Fruit fly (Drosophila melanogaster) whole organism, adult: ENCODE results near the gene CG9328.
A peak's percentile ranks its signal among the peaks of the same experiment; 100 is the strongest.

Source experiments
- CG11617 ChIP-seq: fragments of 200-800 bp; sonication (Bioruptor generic); optimal IDR thresholded peaks from 2 replicates; lab custom pipeline; 2017; ENCODE audit warnings: mild to moderate bottlenecking, missing biosample characterization, missing genetic modification reagents, missing genetic modification characterization
- CG12768 ChIP-seq: fragments of 200-800 bp; sonication (Bioruptor generic); optimal IDR thresholded peaks from 2 replicates; lab custom pipeline; 2017; ENCODE audit warnings: missing biosample characterization, missing genetic modification characterization, mild to moderate bottlenecking, moderate library complexity, missing genetic modification reagents
- CG14711 ChIP-seq: fragments of 200-800 bp; sonication (Bioruptor generic); optimal IDR thresholded peaks from 2 replicates; lab custom pipeline; 2018; ENCODE audit warnings: missing biosample characterization, mild to moderate bottlenecking, missing genetic modification characterization, moderate library complexity
- CG1620 ChIP-seq: fragments of 200-800 bp; sonication (Bioruptor generic); optimal IDR thresholded peaks from 2 replicates; lab custom pipeline; 2016; ENCODE audit warnings: missing biosample characterization, missing genetic modification characterization
- CG33017 ChIP-seq: fragments of 200-800 bp; sonication (Bioruptor generic); optimal IDR thresholded peaks from 2 replicates; lab custom pipeline; 2018; ENCODE audit warnings: missing biosample characterization, mild to moderate bottlenecking, missing genetic modification characterization, moderate library complexity
- CG5204 ChIP-seq: fragments of 200-800 bp; sonication (Bioruptor generic); optimal IDR thresholded peaks from 2 replicates; lab custom pipeline; 2016; ENCODE audit warnings: missing biosample characterization, missing genetic modification characterization
- CG7045 ChIP-seq: fragments of 200-800 bp; sonication (Bioruptor generic); optimal IDR thresholded peaks from 2 replicates; lab custom pipeline; 2017; ENCODE audit warnings: missing biosample characterization, mild to moderate bottlenecking, missing genetic modification characterization
- CG7101 ChIP-seq: fragments of 200-800 bp; sonication (Bioruptor generic); optimal IDR thresholded peaks from 2 replicates; lab custom pipeline; 2018; ENCODE audit warnings: missing biosample characterization, mild to moderate bottlenecking, missing genetic modification characterization, moderate library complexity
- Clk ChIP-seq: fragments of 200-800 bp; sonication (Bioruptor generic); optimal IDR thresholded peaks from 2 replicates; lab custom pipeline; 2017; ENCODE audit warnings: missing biosample characterization, missing genetic modification characterization
- Crg-1 ChIP-seq: fragments of 200-800 bp; sonication (Bioruptor generic); optimal IDR thresholded peaks from 2 replicates; lab custom pipeline; 2016; ENCODE audit warnings: missing biosample characterization, missing genetic modification characterization
- Hr96 ChIP-seq: fragments of 200-800 bp; sonication (Bioruptor generic); optimal IDR thresholded peaks from 2 replicates; lab custom pipeline; 2016; ENCODE audit warnings: missing biosample characterization, missing genetic modification characterization
- Mnt ChIP-seq: fragments of 200-800 bp; sonication (Bioruptor generic); optimal IDR thresholded peaks from 2 replicates; lab custom pipeline; 2016; ENCODE audit warnings: missing biosample characterization, mild to moderate bottlenecking, missing genetic modification characterization
- bab1 ChIP-seq: fragments of 200-800 bp; sonication (Bioruptor generic); optimal IDR thresholded peaks from 3 replicates; lab custom pipeline; 2019; ENCODE audit warnings: missing biosample characterization, mild to moderate bottlenecking, missing genetic modification characterization, moderate library complexity
- cic ChIP-seq: fragments of 200-800 bp; sonication (Bioruptor generic); optimal IDR thresholded peaks from 2 replicates; lab custom pipeline; 2017; ENCODE audit warnings: missing biosample characterization, mild to moderate bottlenecking, missing genetic modification characterization, moderate library complexity
- cnc ChIP-seq, 2 experiments: fragments of >200 bp; optimal IDR thresholded peaks; 2 replicates each; lab custom pipeline; 2017
- kay ChIP-seq: fragments of 200-800 bp; sonication (Bioruptor generic); peaks from one replicate; lab custom pipeline; 2016; ENCODE audit warnings: missing biosample characterization, missing genetic modification characterization, borderline replicate concordance
- ovo ChIP-seq: fragments of 200-800 bp; sonication (Bioruptor generic); optimal IDR thresholded peaks from 2 replicates; lab custom pipeline; 2016; ENCODE audit warnings: missing biosample characterization, missing genetic modification characterization
- pad ChIP-seq: fragments of 200-800 bp; sonication (Bioruptor generic); optimal IDR thresholded peaks from 3 replicates; lab custom pipeline; 2017; ENCODE audit warnings: missing biosample characterization, missing genetic modification characterization, mild to moderate bottlenecking, moderate library complexity, missing genetic modification reagents
- tj ChIP-seq: fragments of 200-800 bp; sonication (Bioruptor generic); optimal IDR thresholded peaks from 3 replicates; lab custom pipeline; 2017; ENCODE audit warnings: missing biosample characterization, mild to moderate bottlenecking, missing genetic modification characterization, moderate library complexity
- toe ChIP-seq: fragments of 200-800 bp; sonication (Bioruptor generic); optimal IDR thresholded peaks from 2 replicates; lab custom pipeline; 2016; ENCODE audit warnings: missing biosample characterization, missing genetic modification characterization

Gene CG9328

dm6 chr2L:20829755-20830396 is 32.4 kb downstream of the CG9328 start:
- TF ChIP-seq Clk (GFP tag; lab: Kevin White, UChicago) (no peak), Hr96 (GFP tag; lab: Kevin White, UChicago) (no peak), cic (GFP tag; lab: Kevin White, UChicago) (peak; percentile 24), ovo (GFP tag; lab: Kevin White, UChicago) (peak; percentile 9), cnc (optimal IDR thresholded peaks at IDR 0.05; lab: Kevin White, UChicago) (no peak), Crg-1 (GFP tag; lab: Kevin White, UChicago) (no peak), kay (GFP tag; lab: Kevin White, UChicago) (no peak), CG7045 (GFP tag; lab: Kevin White, UChicago) (no peak), Mnt (peak; percentile 7), CG11617 (peak; percentile 21), CG1620 (GFP tag; lab: Kevin White, UChicago) (no peak), toe (GFP tag; lab: Kevin White, UChicago) (no peak), CG33017 (peak; percentile 16), tj (GFP tag; lab: Kevin White, UChicago) (peak; percentile 45), CG5204 (no peak), CG12768 (GFP tag; lab: Kevin White, UChicago) (no peak), CG7101 (peak; percentile 22), bab1 (GFP tag; lab: Kevin White, UChicago) (peak; percentile 0), pad (GFP tag; lab: Kevin White, UChicago) (peak; percentile 0), CG14711 (tag; lab: Kevin White, UChicago) (peak; percentile 93)

- TF ChIP-seq CG7045 (GFP tag; lab: Kevin White, UChicago) = no peak
- TF ChIP-seq CG11617 = no peak
- TF ChIP-seq CG33017 = peak; percentile 25
- no peak for TF ChIP-seq cnc (optimal IDR thresholded peaks at IDR 0.05; lab: Kevin White, UChicago)
- TF ChIP-seq CG12768 (GFP tag; lab: Kevin White, UChicago) = no peak
- peak; percentile 72 for TF ChIP-seq bab1 (GFP tag; lab: Kevin White, UChicago)
- no peak for TF ChIP-seq Crg-1 (GFP tag; lab: Kevin White, UChicago)
- TF ChIP-seq CG5204 = no peak
- TF ChIP-seq ovo (GFP tag; lab: Kevin White, UChicago) = no peak
- no peak for TF ChIP-seq toe (GFP tag; lab: Kevin White, UChicago)
- TF ChIP-seq Clk (GFP tag; lab: Kevin White, UChicago) = no peak
- peak; percentile 1 for TF ChIP-seq tj (GFP tag; lab: Kevin White, UChicago)
- no peak for TF ChIP-seq kay (GFP tag; lab: Kevin White, UChicago)
- peak; percentile 4 for TF ChIP-seq CG1620 (GFP tag; lab: Kevin White, UChicago)
- no peak for TF ChIP-seq pad (GFP tag; lab: Kevin White, UChicago)
- no peak for TF ChIP-seq CG14711 (tag; lab: Kevin White, UChicago)
- peak; percentile 55 for TF ChIP-seq cic (GFP tag; lab: Kevin White, UChicago)
- peak; percentile 35 for TF ChIP-seq Mnt
- no peak for TF ChIP-seq CG7101
- TF ChIP-seq Hr96 (GFP tag; lab: Kevin White, UChicago) = no peak
These were observed 33.5 kb downstream of the CG9328 start, which contains the start of gene CG31674 for dm6 chr2L:20831060-20831459. TSS of gene CG31674 (plus strand) at chr2L:20831262.

DNA sequence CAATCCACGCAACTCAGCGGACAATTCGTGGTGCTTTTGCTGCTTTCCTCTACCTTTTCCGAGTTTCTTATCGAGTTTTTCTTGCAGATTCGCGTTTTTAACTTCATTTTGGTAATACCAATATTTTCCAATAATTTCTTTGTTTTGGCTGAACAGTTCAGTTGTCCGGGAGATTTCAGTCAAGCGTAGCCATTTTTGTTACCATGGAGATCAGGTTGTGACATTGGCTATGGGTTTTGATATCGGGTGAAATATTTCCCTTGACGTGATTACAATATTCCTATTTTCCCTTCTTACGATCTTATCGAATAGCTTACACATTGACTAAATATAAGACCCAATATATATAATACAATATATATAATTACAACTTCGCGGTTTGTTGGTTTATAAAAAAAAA is 38.0 kb downstream of the CG9328 start, which contains the start of gene Oseg5:
TSS of gene Oseg5 (minus strand) at position 340 of the 400 bp plus-strand sequence.
- no peak for TF ChIP-seq Clk (GFP tag; lab: Kevin White, UChicago)
- TF ChIP-seq Mnt = no peak
- no peak for TF ChIP-seq CG12768 (GFP tag; lab: Kevin White, UChicago)
- no peak for TF ChIP-seq CG33017
- no peak for TF ChIP-seq toe (GFP tag; lab: Kevin White, UChicago)

dm6 chr2L:20837885-20838284 is 40.4 kb downstream of the CG9328 start, which contains the start of gene Spn38F:
TSS of gene Spn38F (minus strand) at chr2L:20837985.
- TF ChIP-seq toe (GFP tag; lab: Kevin White, UChicago) (no peak), CG1620 (GFP tag; lab: Kevin White, UChicago) (no peak), Hr96 (GFP tag; lab: Kevin White, UChicago) (no peak), bab1 (GFP tag; lab: Kevin White, UChicago) (no peak), kay (GFP tag; lab: Kevin White, UChicago) (no peak), Mnt (no peak), CG7045 (GFP tag; lab: Kevin White, UChicago) (no peak), pad (GFP tag; lab: Kevin White, UChicago) (no peak), CG5204 (no peak), CG14711 (tag; lab: Kevin White, UChicago) (no peak), CG11617 (no peak), CG7101 (no peak)

DNA sequence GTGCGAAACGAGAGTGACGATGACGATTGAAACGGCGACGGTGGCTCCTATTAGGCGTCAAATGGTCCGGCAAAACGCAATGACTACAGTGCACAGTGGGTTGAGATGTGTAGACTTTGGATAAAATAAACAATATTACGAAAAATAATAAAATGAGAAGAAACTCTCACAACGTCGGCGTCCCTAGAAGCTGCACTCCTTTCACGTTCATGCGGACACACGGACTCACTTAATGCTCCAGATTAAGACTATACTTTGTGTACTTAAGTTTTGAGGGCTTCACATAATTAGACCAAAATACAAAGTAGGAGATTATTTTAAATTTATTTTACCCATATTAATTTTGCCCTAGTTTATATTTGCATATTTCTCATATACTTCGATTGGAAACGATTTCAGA is 42.5 kb downstream of the CG9328 start:
- TF ChIP-seq pad (GFP tag; lab: Kevin White, UChicago) (no peak), CG11617 (no peak), Mnt (no peak), kay (GFP tag; lab: Kevin White, UChicago) (no peak), cic (GFP tag; lab: Kevin White, UChicago) (no peak), CG1620 (GFP tag; lab: Kevin White, UChicago) (no peak), toe (GFP tag; lab: Kevin White, UChicago) (no peak), tj (GFP tag; lab: Kevin White, UChicago) (no peak), cnc (optimal IDR thresholded peaks at IDR 0.05; lab: Kevin White, UChicago) (no peak), CG12768 (GFP tag; lab: Kevin White, UChicago) (no peak), CG7101 (no peak)
